Fruit fly (Drosophila melanogaster): ENCODE measurements around the gene Sbat.

Gene Sbat

DNA sequence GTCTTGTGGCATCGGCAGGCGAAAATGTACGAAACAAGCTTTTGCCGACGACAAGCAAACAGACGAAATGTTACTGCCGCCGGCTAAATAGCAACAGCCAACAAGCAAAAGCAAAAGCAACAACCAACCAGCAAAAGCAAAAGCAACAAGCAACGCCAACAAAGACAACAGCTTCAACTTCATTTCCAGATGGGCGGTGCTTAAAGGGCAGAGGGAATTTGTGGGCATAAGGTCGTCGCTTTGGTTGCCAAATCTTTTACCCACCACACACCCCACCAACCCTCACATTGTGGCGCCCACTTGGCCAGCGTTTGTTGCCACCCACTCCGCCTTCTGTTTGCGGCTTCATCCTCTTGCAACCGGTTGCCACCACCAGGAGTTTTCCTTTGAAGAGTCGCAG lies 32.8 kb downstream of the Sbat start:
- TF ChIP-seq H15 (GFP tag; IDR thresholded peaks at IDR 0.05) = 0 out of 3 replicates have a peak, but pooled peaks have one; percentile 29
- no peak for TF ChIP-seq insv (GFP tag; optimal IDR thresholded peaks at IDR 0.05)
- TF ChIP-seq chinmo (GFP tag; IDR thresholded peaks at IDR 0.05; ENCODE audit: partially characterized antibody) = 0 out of 4 replicates have a peak, but pooled peaks have one; percentile 37
- TF ChIP-seq Eip74EF (GFP tag; optimal IDR thresholded peaks at IDR 0.05) = no peak
- TF ChIP-seq CG9876 (GFP tag; optimal IDR thresholded peaks at IDR 0.05) = no peak
- peak; percentile 76 for TF ChIP-seq scrt (GFP tag; optimal IDR thresholded peaks at IDR 0.05)
- TF ChIP-seq Fer1 (GFP tag; optimal IDR thresholded peaks at IDR 0.05) = no peak
- TF ChIP-seq ssp (GFP tag; IDR thresholded peaks at IDR 0.05) = no peak
- no peak for TF ChIP-seq grn (GFP tag; optimal IDR thresholded peaks at IDR 0.05)
- TF ChIP-seq H2.0 (GFP tag; IDR thresholded peaks at IDR 0.05) = no peak
- TF ChIP-seq C15 (GFP tag; IDR thresholded peaks at IDR 0.05) = no peak
- no peak for TF ChIP-seq odd (GFP tag; optimal IDR thresholded peaks at IDR 0.05)
- no peak for TF ChIP-seq CG10267 (tag; optimal IDR thresholded peaks at IDR 0.05)
- TF ChIP-seq CG11093 (GFP tag; IDR thresholded peaks at IDR 0.05) = no peak
- no peak for TF ChIP-seq CG14050 (GFP tag; IDR thresholded peaks at IDR 0.05)
- no peak for TF ChIP-seq CG1603 (tag; optimal IDR thresholded peaks at IDR 0.05)
- TF ChIP-seq CoRest (tag; optimal IDR thresholded peaks at IDR 0.05) = no peak
- TF ChIP-seq D19A (tag; optimal IDR thresholded peaks at IDR 0.05) = no peak
- TF ChIP-seq Deaf1 (tag; optimal IDR thresholded peaks at IDR 0.05) = peak; percentile 44
- no peak for TF ChIP-seq phol (tag; optimal IDR thresholded peaks at IDR 0.05)
- TF ChIP-seq crol (GFP tag; IDR thresholded peaks at IDR 0.05) = peak; percentile 68
- peak; percentile 61 for TF ChIP-seq abd-A (tag; optimal IDR thresholded peaks at IDR 0.05)
- no peak for TF ChIP-seq CG12769 (tag; optimal IDR thresholded peaks at IDR 0.05)
- no peak for TF ChIP-seq vfl (GFP tag; optimal IDR thresholded peaks at IDR 0.05)
- peak in 1 of 2 experiments; percentile 1 for TF ChIP-seq Hr51 (GFP tag; optimal IDR thresholded peaks at IDR 0.05)
- no peak for TF ChIP-seq Xrp1 (GFP tag; IDR thresholded peaks at IDR 0.05)
- peak; percentile 7 for TF ChIP-seq CG18599 (GFP tag; optimal IDR thresholded peaks at IDR 0.05)
- TF ChIP-seq CG9817 (tag; optimal IDR thresholded peaks at IDR 0.05) = no peak

DNA sequence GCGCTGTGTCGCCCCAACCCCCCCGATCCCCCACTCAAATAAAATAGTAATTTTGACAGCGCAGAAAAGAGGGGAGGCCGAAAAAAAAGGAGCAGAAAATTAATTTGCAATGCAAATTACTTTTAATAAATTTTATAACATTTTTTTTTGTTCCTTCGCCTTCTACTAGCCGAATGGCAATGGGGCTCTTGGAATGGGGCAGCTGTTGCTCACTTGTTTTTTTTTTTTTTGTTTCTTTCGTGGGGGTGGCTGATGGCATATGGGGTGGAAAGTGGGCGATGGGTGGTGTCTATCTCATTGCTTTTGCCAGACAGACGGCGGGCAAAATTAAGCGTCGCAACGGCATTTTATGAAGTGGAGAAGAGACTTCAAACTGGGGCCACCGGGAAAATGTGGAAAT lies 42.5 kb downstream of the Sbat start:
- TF ChIP-seq scrt (GFP tag; optimal IDR thresholded peaks at IDR 0.05) (peak; percentile 87), abd-A (tag; optimal IDR thresholded peaks at IDR 0.05) (peak; percentile 66), cato (GFP tag; optimal IDR thresholded peaks at IDR 0.05; ENCODE audit: borderline replicate concordance) (no peak), sqz (GFP tag; optimal IDR thresholded peaks at IDR 0.05) (peak; percentile 23), CG6765 (GFP tag; optimal IDR thresholded peaks at IDR 0.05) (no peak), tll (GFP tag; optimal IDR thresholded peaks at IDR 0.05) (no peak), Rfx (GFP tag; IDR thresholded peaks at IDR 0.05) (0 out of 2 replicates have a peak, but pooled peaks have one; percentile 11)

DNA sequence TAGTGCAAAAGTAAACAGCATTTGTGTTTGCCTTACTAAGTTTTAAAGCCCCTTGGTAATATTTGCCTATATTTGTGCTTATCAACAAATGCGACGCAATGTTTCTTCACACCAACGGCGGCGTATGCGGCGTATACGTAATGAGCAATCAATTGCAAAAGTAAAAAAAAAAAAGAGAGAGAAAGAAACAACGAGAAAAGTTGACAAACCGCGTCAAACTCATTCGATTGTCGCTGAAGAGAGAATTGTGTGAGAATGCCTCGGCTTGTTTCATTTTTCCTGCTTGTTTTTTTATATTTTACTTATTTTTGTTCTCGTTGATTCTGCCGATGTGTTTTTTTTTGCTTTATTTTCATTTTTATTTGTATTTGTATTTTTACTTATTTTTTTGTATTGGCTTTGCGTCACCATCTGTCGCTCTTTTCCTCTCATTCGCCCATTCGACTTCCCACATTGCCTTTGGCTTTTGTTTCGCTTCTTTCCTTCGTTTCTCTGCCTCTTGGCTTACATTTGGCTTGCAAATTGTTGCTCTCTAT lies 46.2 kb downstream of the Sbat start:
- TF ChIP-seq nom (GFP tag; optimal IDR thresholded peaks at IDR 0.05) (peak; percentile 99), lbe (GFP tag; optimal IDR thresholded peaks at IDR 0.05) (peak; percentile 57), CG13296 (GFP tag; optimal IDR thresholded peaks at IDR 0.05) (no peak), CG10147 (GFP tag; optimal IDR thresholded peaks at IDR 0.05) (no peak), CG4854 (GFP tag; optimal IDR thresholded peaks at IDR 0.05) (no peak), eyg (GFP tag; optimal IDR thresholded peaks at IDR 0.05) (no peak), sob (GFP tag; IDR thresholded peaks at IDR 0.05) (no peak), PHDP (tag; optimal IDR thresholded peaks at IDR 0.05) (peak; percentile 27), Drgx (GFP tag; IDR thresholded peaks at IDR 0.05) (peak; percentile 96), Hmr (GFP tag; optimal IDR thresholded peaks at IDR 0.05) (peak; percentile 11), Rfx (GFP tag; IDR thresholded peaks at IDR 0.05) (peak; percentile 19; the same call in 1 of the 2 replicates), corto (GFP tag; optimal IDR thresholded peaks at IDR 0.05) (peak; percentile 52), Trl (optimal IDR thresholded peaks at IDR 0.05) (peak in 1 of 2 experiments; percentile 62), Trl (GFP tag; optimal IDR thresholded peaks at IDR 0.05) (no peak), CG17912 (GFP tag; optimal IDR thresholded peaks at IDR 0.05) (no peak), bsh (GFP tag; optimal IDR thresholded peaks at IDR 0.05) (peak in 1 of 2 experiments; percentile 98)
